Fruit fly (Drosophila melanogaster): Measurements from ENCODE around the gene CCT7.

DNA sequence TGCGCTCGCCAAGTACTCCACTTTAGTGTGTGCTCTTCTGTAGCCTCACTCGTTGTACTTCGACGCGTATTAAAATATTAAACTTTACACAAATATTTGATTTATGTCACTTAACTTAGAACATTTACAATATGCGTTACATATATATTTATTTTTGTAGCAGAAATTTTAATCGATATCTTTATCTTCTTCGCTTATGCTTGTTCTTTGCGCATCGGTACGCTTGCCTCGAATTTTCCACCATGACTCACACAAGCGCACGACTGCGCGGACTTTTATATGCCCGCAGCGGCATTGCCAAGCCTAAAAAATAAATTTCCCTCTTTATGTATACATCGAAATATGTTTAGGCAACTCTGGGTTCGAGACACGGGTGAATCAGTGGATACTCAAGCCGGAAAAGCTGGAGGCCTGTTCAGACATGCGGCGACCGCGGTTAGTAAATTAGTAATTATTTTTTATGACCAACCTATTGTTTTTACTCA, 19.1 kb downstream of the CCT7 start, which contains the start of gene aqz:
- TF ChIP-seq CG11617 (GFP tag; optimal IDR thresholded peaks at IDR 0.05), result peak; percentile 39
- TF ChIP-seq CG12768 (GFP tag; optimal IDR thresholded peaks at IDR 0.05), result peak; percentile 18
- TF ChIP-seq tj (GFP tag; optimal IDR thresholded peaks at IDR 0.05), result peak; percentile 37
- TF ChIP-seq CG1620 (GFP tag; optimal IDR thresholded peaks at IDR 0.05), result peak; percentile 86
- peak; percentile 49 for TF ChIP-seq Clk (GFP tag; optimal IDR thresholded peaks at IDR 0.05)
- no peak for TF ChIP-seq CG5204 (GFP tag; optimal IDR thresholded peaks at IDR 0.05)
- peak; percentile 72 for TF ChIP-seq CG7101 (tag; optimal IDR thresholded peaks at IDR 0.05)
